Fruit fly (Drosophila melanogaster) whole organism, embryonic: ENCODE results near the gene dlp.

Experiments
- B-H1 ChIP-seq: fragments of 200-800 bp; sonication (Bioruptor generic); IDR thresholded peaks from 3 replicates; pipeline ENCODE4 v1.3.6; 2022; ENCODE audit warnings: missing biosample characterization, missing genetic modification characterization
- CG11456 ChIP-seq: fragments of 200-800 bp; sonication (Bioruptor generic); IDR thresholded peaks from 3 replicates; pipeline ENCODE4 v1.3.6; 2022; ENCODE audit warnings: missing biosample characterization, missing genetic modification characterization
- CG11723 ChIP-seq: fragments of 200-800 bp; sonication (Bioruptor generic); optimal IDR thresholded peaks from 2 replicates; lab custom pipeline; 2017; ENCODE audit warnings: missing biosample characterization, mild to moderate bottlenecking, missing genetic modification characterization
- CG13424 ChIP-seq: fragments of 200-800 bp; sonication (Bioruptor generic); optimal IDR thresholded peaks from 2 replicates; lab custom pipeline; 2019; ENCODE audit warnings: missing biosample characterization, mild to moderate bottlenecking, missing genetic modification characterization, moderate library complexity
- CG13775 ChIP-seq: fragments of 200-800 bp; sonication (Bioruptor generic); optimal IDR thresholded peaks from 3 replicates; lab custom pipeline; 2017; ENCODE audit warnings: missing biosample characterization, mild to moderate bottlenecking, missing genetic modification characterization
- CG14014 ChIP-seq: fragments of 200-800 bp; sonication (Bioruptor generic); IDR thresholded peaks from 2 replicates; pipeline ENCODE4 v1.3.6; 2022; ENCODE audit warnings: missing biosample characterization, missing genetic modification characterization
- CG14860 ChIP-seq: fragments of 200-800 bp; sonication (Bioruptor generic); IDR thresholded peaks from 3 replicates; pipeline ENCODE4 v1.3.6; 2022; ENCODE audit warnings: missing biosample characterization, missing genetic modification characterization; ENCODE audit not compliant: partially characterized antibody
- CG1603 ChIP-seq: fragments of 200-800 bp; sonication (Bioruptor generic); optimal IDR thresholded peaks from 2 replicates; lab custom pipeline; 2019; ENCODE audit warnings: missing biosample characterization, mild to moderate bottlenecking, missing genetic modification characterization, moderate library complexity
- CG16779 ChIP-seq: fragments of 200-800 bp; sonication (Bioruptor generic); IDR thresholded peaks from 2 replicates; pipeline ENCODE4 v1.3.6; 2022; ENCODE audit warnings: missing biosample characterization, missing genetic modification characterization
- CG18599 ChIP-seq: fragments of 200-800 bp; sonication (Bioruptor generic); optimal IDR thresholded peaks from 3 replicates; lab custom pipeline; 2017; ENCODE audit warnings: missing biosample characterization, missing genetic modification characterization, mild to moderate bottlenecking, moderate library complexity, missing genetic modification reagents
- CG2120 ChIP-seq: fragments of 200-800 bp; sonication (Bioruptor generic); optimal IDR thresholded peaks from 3 replicates; lab custom pipeline; 2016; ENCODE audit warnings: missing biosample characterization, missing genetic modification characterization
- CG2202 ChIP-seq: fragments of 200-800 bp; sonication (Bioruptor generic); optimal IDR thresholded peaks from 2 replicates; lab custom pipeline; 2018; ENCODE audit warnings: missing biosample characterization, mild to moderate bottlenecking, missing genetic modification characterization
- CG31388 ChIP-seq: fragments of 200-800 bp; sonication (Bioruptor generic); optimal IDR thresholded peaks from 2 replicates; lab custom pipeline; 2016; ENCODE audit warnings: missing biosample characterization, missing genetic modification characterization
- CG31441 ChIP-seq: fragments of 200-800 bp; sonication (Bioruptor generic); IDR thresholded peaks from 2 replicates; pipeline ENCODE4 v1.3.6; 2022; ENCODE audit warnings: missing biosample characterization, missing genetic modification characterization
- CG3847 ChIP-seq: fragments of 200-800 bp; sonication (Bioruptor generic); IDR thresholded peaks from 2 replicates; pipeline ENCODE4 v1.3.6; 2022; ENCODE audit warnings: missing biosample characterization, missing genetic modification characterization
- CG42726 ChIP-seq: fragments of 200-800 bp; sonication (Bioruptor generic); IDR thresholded peaks from 2 replicates; pipeline ENCODE4 v1.3.6; 2022; ENCODE audit warnings: missing biosample characterization, missing genetic modification characterization; ENCODE audit not compliant: partially characterized antibody
- CG4328 ChIP-seq: fragments of 200-800 bp; sonication (Bioruptor generic); optimal IDR thresholded peaks from 3 replicates; lab custom pipeline; 2017; ENCODE audit warnings: missing biosample characterization, missing genetic modification reagents, missing genetic modification characterization
- CG4820 ChIP-seq: fragments of 200-800 bp; sonication (Bioruptor generic); optimal IDR thresholded peaks from 3 replicates; lab custom pipeline; 2016; ENCODE audit warnings: missing biosample characterization, missing genetic modification characterization
- CG7357 ChIP-seq: fragments of 200-800 bp; sonication (Bioruptor generic); IDR thresholded peaks from 3 replicates; pipeline ENCODE4 v1.3.6; 2022; ENCODE audit warnings: missing biosample characterization, missing genetic modification characterization
- CG8388 ChIP-seq: fragments of 200-800 bp; sonication (Bioruptor generic); optimal IDR thresholded peaks from 2 replicates; lab custom pipeline; 2019; ENCODE audit warnings: missing biosample characterization, mild to moderate bottlenecking, missing genetic modification characterization, moderate library complexity
- ERR ChIP-seq: fragments of 200-800 bp; sonication (Bioruptor generic); optimal IDR thresholded peaks from 2 replicates; lab custom pipeline; 2016; ENCODE audit warnings: missing biosample characterization, missing genetic modification characterization
- Gug ChIP-seq: fragments of 200-800 bp; sonication (Bioruptor generic); IDR thresholded peaks from 4 replicates; pipeline ENCODE4 v1.3.6; 2022; ENCODE audit warnings: missing biosample characterization, missing genetic modification characterization
- MBD-R2 ChIP-seq: fragments of 200-800 bp; sonication (Bioruptor generic); IDR thresholded peaks from 2 replicates; pipeline ENCODE4 v1.3.6; 2022; ENCODE audit warnings: missing biosample characterization, missing genetic modification characterization
- MTF-1 ChIP-seq: fragments of 200-800 bp; sonication (Bioruptor generic); optimal IDR thresholded peaks from 2 replicates; lab custom pipeline; 2018; ENCODE audit warnings: missing biosample characterization, mild to moderate bottlenecking, missing genetic modification characterization, borderline replicate concordance
- NC2α ChIP-seq: fragments of 200-800 bp; sonication (Bioruptor generic); optimal IDR thresholded peaks from 2 replicates; lab custom pipeline; 2016; ENCODE audit warnings: missing biosample characterization, missing genetic modification characterization
- Pdp1 ChIP-seq, 2 experiments: fragments of 200-800 bp; sonication (Bioruptor generic); optimal IDR thresholded peaks; 3 replicates each; lab custom pipeline; 2016; ENCODE audit warnings: missing biosample characterization in 2 of 2, missing genetic modification characterization in 2 of 2, mild to moderate bottlenecking in 1 of 2, moderate library complexity in 1 of 2
- Scr ChIP-seq: fragments of 200-800 bp; sonication (Bioruptor generic); IDR thresholded peaks from 2 replicates; pipeline ENCODE4 v1.3.6; 2022; ENCODE audit warnings: missing biosample characterization, missing genetic modification characterization; ENCODE audit not compliant: partially characterized antibody
- Six4 ChIP-seq: fragments of 200-800 bp; sonication (Bioruptor generic); optimal IDR thresholded peaks from 2 replicates; lab custom pipeline; 2016; ENCODE audit warnings: missing biosample characterization, missing genetic modification characterization
- Ssrp ChIP-seq: fragments of 200-800 bp; sonication (Bioruptor generic); optimal IDR thresholded peaks from 2 replicates; lab custom pipeline; 2018; ENCODE audit warnings: missing biosample characterization, mild to moderate bottlenecking, missing genetic modification characterization, moderate library complexity
- Xrp1 ChIP-seq: fragments of 200-800 bp; sonication (Bioruptor generic); IDR thresholded peaks from 2 replicates; pipeline ENCODE4 v1.3.6; 2022; ENCODE audit warnings: missing biosample characterization, missing genetic modification characterization
- cad ChIP-seq: fragments of >200 bp; optimal IDR thresholded peaks from 2 replicates; lab custom pipeline; 2017; ENCODE audit warnings: missing biosample characterization, missing genetic modification characterization
- cg ChIP-seq: fragments of 200-800 bp; sonication (Bioruptor generic); optimal IDR thresholded peaks from 3 replicates; lab custom pipeline; 2019; ENCODE audit warnings: missing biosample characterization, mild to moderate bottlenecking, missing genetic modification characterization, moderate library complexity
- dan ChIP-seq: fragments of 200-800 bp; sonication (Bioruptor generic); IDR thresholded peaks from 2 replicates; pipeline ENCODE4 v1.3.6; 2022; ENCODE audit warnings: missing biosample characterization, missing genetic modification characterization
- disco-r ChIP-seq: fragments of 200-800 bp; sonication (Bioruptor generic); optimal IDR thresholded peaks from 2 replicates; lab custom pipeline; 2016; ENCODE audit warnings: missing biosample characterization, missing genetic modification characterization
- hb ChIP-seq: fragments of 200-800 bp; sonication (Bioruptor generic); IDR thresholded peaks from 3 replicates; pipeline ENCODE4 v1.3.6; 2022; ENCODE audit warnings: missing biosample characterization, missing genetic modification characterization; ENCODE audit not compliant: partially characterized antibody
- her ChIP-seq: fragments of 200-800 bp; sonication (Bioruptor generic); optimal IDR thresholded peaks from 2 replicates; lab custom pipeline; 2016; ENCODE audit warnings: missing biosample characterization, missing genetic modification characterization
- inv ChIP-seq: fragments of 200-800 bp; sonication (Bioruptor generic); IDR thresholded peaks from 2 replicates; pipeline ENCODE4 v1.3.6; 2022; ENCODE audit warnings: missing biosample characterization, missing genetic modification characterization; ENCODE audit not compliant: partially characterized antibody
- mirr ChIP-seq: fragments of 200-800 bp; sonication (Bioruptor generic); optimal IDR thresholded peaks from 3 replicates; lab custom pipeline; 2018; ENCODE audit warnings: missing biosample characterization, mild to moderate bottlenecking, missing genetic modification characterization
- oc ChIP-seq: fragments of 200-800 bp; sonication (Bioruptor generic); optimal IDR thresholded peaks from 2 replicates; lab custom pipeline; 2018; ENCODE audit warnings: missing biosample characterization, mild to moderate bottlenecking, missing genetic modification characterization, moderate library complexity
- org-1 ChIP-seq: fragments of 200-800 bp; sonication (Bioruptor generic); optimal IDR thresholded peaks from 2 replicates; lab custom pipeline; 2017; ENCODE audit warnings: missing biosample characterization, missing genetic modification characterization
- rib ChIP-seq: fragments of 200-800 bp; sonication (Bioruptor generic); IDR thresholded peaks from 2 replicates; pipeline ENCODE4 v1.3.6; 2022; ENCODE audit warnings: missing biosample characterization, missing genetic modification characterization
- run ChIP-seq: fragments of 200-800 bp; sonication (Bioruptor generic); optimal IDR thresholded peaks from 3 replicates; lab custom pipeline; 2018; ENCODE audit warnings: missing biosample characterization, mild to moderate bottlenecking, missing genetic modification characterization
- salm ChIP-seq: fragments of 200-800 bp; sonication (Bioruptor generic); optimal IDR thresholded peaks from 2 replicates; lab custom pipeline; 2018; ENCODE audit warnings: missing biosample characterization, mild to moderate bottlenecking, missing genetic modification characterization
- sim ChIP-seq: fragments of 200-800 bp; sonication (Bioruptor generic); IDR thresholded peaks from 2 replicates; pipeline ENCODE4 v1.3.6; 2022; ENCODE audit warnings: missing biosample characterization, missing genetic modification characterization
- sna ChIP-seq: fragments of 200-800 bp; sonication (Bioruptor generic); IDR thresholded peaks from 2 replicates; pipeline ENCODE4 v1.3.6; 2022; ENCODE audit warnings: missing biosample characterization, missing genetic modification characterization; ENCODE audit not compliant: partially characterized antibody
- tll ChIP-seq, 2 experiments: fragments of 200-800 bp in 1 of 2; fragments of >200 bp in 1 of 2; sonication (Bioruptor generic) in 1 of 2; optimal IDR thresholded peaks; 2 replicates each; lab custom pipeline; 2017 to 2019; ENCODE audit warnings: missing biosample characterization in 2 of 2, missing genetic modification characterization in 2 of 2, mild to moderate bottlenecking in 1 of 2, moderate library complexity in 1 of 2
- tx ChIP-seq: fragments of 200-800 bp; sonication (Bioruptor generic); optimal IDR thresholded peaks from 2 replicates; lab custom pipeline; 2016; ENCODE audit warnings: missing biosample characterization, missing genetic modification characterization
- unpg ChIP-seq: fragments of 200-800 bp; sonication (Bioruptor generic); optimal IDR thresholded peaks from 3 replicates; lab custom pipeline; 2018; ENCODE audit warnings: missing biosample characterization, mild to moderate bottlenecking, missing genetic modification characterization, moderate library complexity
- zen2 ChIP-seq: fragments of 200-800 bp; sonication (Bioruptor generic); IDR thresholded peaks from 3 replicates; pipeline ENCODE4 v1.3.6; 2022; ENCODE audit warnings: missing biosample characterization, missing genetic modification characterization; ENCODE audit not compliant: partially characterized antibody

dlp gene

dm6 chr3L:14678097-14678679, 45.8 kb downstream of the dlp start, which contains the start of gene CG4914 (continued):
- no peak for TF ChIP-seq CG11456 (GFP tag; lab: Robert Waterston, UW)
- TF ChIP-seq sna (GFP tag; lab: Robert Waterston, UW) = no peak
- TF ChIP-seq CG14860 (GFP tag; lab: Robert Waterston, UW) = 0 out of 3 replicates have a peak, but pooled peaks have one; percentile 31
- peak; percentile 20; the same call in 1 of the 3 replicates for TF ChIP-seq B-H1 (GFP tag; lab: Robert Waterston, UW)
- TF ChIP-seq tx (GFP tag; lab: Kevin White, UChicago) = no peak
- TF ChIP-seq CG18599 (GFP tag; lab: Kevin White, UChicago) = peak; percentile 54
- TF ChIP-seq CG31441 (GFP tag; lab: Robert Waterston, UW) = peak; percentile 92
- TF ChIP-seq CG16779 (GFP tag; lab: Robert Waterston, UW) = 0 out of 2 replicates have a peak, but pooled peaks have one; percentile 47
- TF ChIP-seq CG4328 (GFP tag; lab: Kevin White, UChicago) = no peak
- no peak for TF ChIP-seq NC2α (GFP tag; lab: Kevin White, UChicago)
- no peak for TF ChIP-seq zen2 (GFP tag; lab: Robert Waterston, UW)
- peak; percentile 31 for TF ChIP-seq CG31388 (GFP tag; lab: Kevin White, UChicago)
- TF ChIP-seq hb (GFP tag; lab: Robert Waterston, UW) = no peak
- TF ChIP-seq rib (GFP tag; lab: Robert Waterston, UW) = no peak
- peak; percentile 73 for TF ChIP-seq Six4 (GFP tag; lab: Kevin White, UChicago)
- no peak for TF ChIP-seq Scr (GFP tag; lab: Robert Waterston, UW)
- no peak for TF ChIP-seq MTF-1 (GFP tag; lab: Kevin White, UChicago)
- TF ChIP-seq cg (GFP tag; lab: Kevin White, UChicago) = no peak
- TF ChIP-seq CG1603 (tag; lab: Kevin White, UChicago) = peak; percentile 12
- TF ChIP-seq CG2202 = peak; percentile 86
- peak; percentile 55 for TF ChIP-seq run
- peak; percentile 83 for TF ChIP-seq CG13424 (tag; lab: Kevin White, UChicago)
- no peak for TF ChIP-seq her (GFP tag; lab: Kevin White, UChicago)
- peak; percentile 67 for TF ChIP-seq org-1
- 0 out of 2 replicates have a peak, but pooled peaks have one; percentile 12 for TF ChIP-seq sim (GFP tag; lab: Robert Waterston, UW)
- TF ChIP-seq CG2120 = peak; percentile 56
- no peak for TF ChIP-seq disco-r (GFP tag; lab: Kevin White, UChicago)
- peak; percentile 84 for TF ChIP-seq unpg (GFP tag; lab: Kevin White, UChicago)
- TF ChIP-seq CG13775 (GFP tag; lab: Kevin White, UChicago) = peak; percentile 79
- peak; percentile 88 for TF ChIP-seq CG8388 (GFP tag; lab: Kevin White, UChicago)
- no peak for TF ChIP-seq tll (GFP tag; optimal IDR thresholded peaks at IDR 0.05; lab: Kevin White, UChicago)
- TF ChIP-seq Ssrp = peak; percentile 94
- no peak for TF ChIP-seq cad (GFP tag; lab: Kevin White, UChicago)
- TF ChIP-seq Xrp1 (GFP tag; lab: Robert Waterston, UW) = peak; percentile 89
- TF ChIP-seq CG14014 (GFP tag; lab: Robert Waterston, UW) = peak; percentile 61
- TF ChIP-seq CG3847 = peak; percentile 62
- TF ChIP-seq salm = peak; percentile 29
- peak; percentile 44; the same call in 2 of the 3 replicates for TF ChIP-seq CG7357
- TF ChIP-seq ERR = no peak
- TF ChIP-seq dan (GFP tag; lab: Robert Waterston, UW) = no peak
- TF ChIP-seq Gug = peak; percentile 39; the same call in 2 of the 4 replicates
- no peak for TF ChIP-seq CG42726
- TF ChIP-seq Pdp1 (GFP tag; optimal IDR thresholded peaks at IDR 0.05; lab: Kevin White, UChicago) = peak in 1 of 2 experiments; percentile 30
- TF ChIP-seq inv = no peak
- peak; percentile 62 for TF ChIP-seq CG11723 (GFP tag; lab: Kevin White, UChicago)
- TF ChIP-seq MBD-R2 = peak; percentile 25; the same call in 1 of the 2 replicates
- no peak for TF ChIP-seq mirr (GFP tag; lab: Kevin White, UChicago)
- TF ChIP-seq CG4820 (GFP tag; lab: Kevin White, UChicago) = peak; percentile 73
- TF ChIP-seq oc = peak; percentile 78
